Worm (Caenorhabditis elegans): ENCODE data around the gene F07A11.1.

Gene F07A11.1

DNA sequence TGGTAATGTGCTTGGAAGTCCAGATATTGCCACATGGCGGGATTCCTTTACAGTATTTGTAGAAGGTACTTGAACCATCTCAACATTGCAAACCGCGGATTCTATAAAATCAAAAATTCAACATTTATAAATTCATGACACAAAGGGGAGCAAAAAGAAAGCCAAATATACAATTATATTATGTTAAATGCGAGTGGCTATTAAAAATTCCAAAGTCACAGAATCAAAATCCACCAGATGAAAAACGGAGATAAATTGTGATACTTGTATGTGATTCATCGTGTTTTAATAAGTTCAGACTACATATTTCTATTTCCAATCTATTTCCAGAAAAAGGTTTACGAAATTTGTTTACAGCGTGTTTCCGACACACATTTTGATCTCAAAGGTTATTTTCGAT, 41.6 kb upstream of the F07A11.1 start, which contains the start of gene din-1:
Gene din-1, minus strand, starts transcription at position 101 of the 400 bp plus-strand sequence.
- TF ChIP-seq ZK546.5 (tag; optimal IDR thresholded peaks at IDR 0.05) (no peak), unc-62 (GFP tag; optimal IDR thresholded peaks at IDR 0.05) (no peak), sma-9 (GFP tag; optimal IDR thresholded peaks at IDR 0.05) (no peak), sma-9 (tag; optimal IDR thresholded peaks at IDR 0.05) (no peak)

DNA sequence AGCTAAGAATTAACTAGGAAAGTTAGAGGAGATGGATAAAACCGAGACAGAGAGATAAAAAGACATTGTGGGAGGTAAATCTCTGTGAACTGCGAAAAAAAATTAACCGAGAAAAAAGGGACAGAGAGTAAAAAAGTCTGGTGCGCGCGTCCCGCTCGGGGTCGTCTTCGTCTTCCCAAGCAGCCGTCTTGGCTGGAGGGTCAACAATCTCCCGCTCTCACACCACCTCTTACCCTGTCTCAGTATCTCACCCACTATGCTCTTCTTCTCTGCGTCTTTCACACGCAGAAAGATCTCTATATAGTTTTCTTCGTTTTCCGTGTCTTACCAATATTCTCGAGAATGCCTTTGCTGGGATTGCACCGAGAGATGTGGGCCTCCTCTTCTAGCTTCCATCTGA, 40.8 kb upstream of the F07A11.1 start:
- TF ChIP-seq nhr-25 (tag; optimal IDR thresholded peaks at IDR 0.05) (peak; percentile 47), C34F6.9 (tag; optimal IDR thresholded peaks at IDR 0.05) (peak; percentile 61), aly-2 (tag; optimal IDR thresholded peaks at IDR 0.05) (no peak), ceh-82 (tag; optimal IDR thresholded peaks at IDR 0.05) (no peak), nhr-21 (tag; optimal IDR thresholded peaks at IDR 0.05) (peak; percentile 43), nhr-129 (tag; optimal IDR thresholded peaks at IDR 0.05) (peak; percentile 80), ztf-1 (GFP tag; conservative IDR thresholded peaks at IDR 0.05) (no peak), gmeb-1 (tag; optimal IDR thresholded peaks at IDR 0.05) (no peak), mdl-1 (tag; optimal IDR thresholded peaks at IDR 0.05) (peak; percentile 5 to 27), blmp-1 (tag; optimal IDR thresholded peaks at IDR 0.05; ENCODE audit: insufficient read depth) (peak; percentile 44), alr-1 (tag; optimal IDR thresholded peaks at IDR 0.05) (no peak), sma-9 (GFP tag; optimal IDR thresholded peaks at IDR 0.05) (peak; percentile 77), sma-9 (tag; optimal IDR thresholded peaks at IDR 0.05) (no peak), fos-1 (tag; optimal IDR thresholded peaks at IDR 0.05) (peak; percentile 50), unc-55 (GFP tag; optimal IDR thresholded peaks at IDR 0.05) (peak; percentile 54), crh-2 (tag; optimal IDR thresholded peaks at IDR 0.05) (peak; percentile 38), egl-27 (tag; optimal IDR thresholded peaks at IDR 0.05) (peak; percentile 41), skn-1 (tag; optimal IDR thresholded peaks at IDR 0.05) (no peak), F13H6.1 (tag; optimal IDR thresholded peaks at IDR 0.05) (peak; percentile 67), sma-3 (GFP tag; optimal IDR thresholded peaks at IDR 0.05) (peak; percentile 15), lsy-2 (tag; optimal IDR thresholded peaks at IDR 0.05) (peak in 1 of 2 experiments; percentile 41), lin-13 (GFP tag; optimal IDR thresholded peaks at IDR 0.05) (peak; percentile 15)

ce11 chrII:11629957-11630356, 38.0 kb upstream of the F07A11.1 start:
- TF ChIP-seq ztf-11 (tag; optimal IDR thresholded peaks at IDR 0.05) (no peak), ztf-1 (GFP tag; conservative IDR thresholded peaks at IDR 0.05) (no peak), C34F6.9 (tag; optimal IDR thresholded peaks at IDR 0.05) (peak; percentile 11), F13H6.1 (tag; optimal IDR thresholded peaks at IDR 0.05) (peak; percentile 35), unc-55 (GFP tag; optimal IDR thresholded peaks at IDR 0.05) (peak; percentile 21), nhr-25 (tag; optimal IDR thresholded peaks at IDR 0.05) (no peak)

- TF ChIP-seq skn-1 (tag; optimal IDR thresholded peaks at IDR 0.05): no peak
These were observed 36.0 kb upstream of the F07A11.1 start for ce11 chrII:11627904-11628303.

ce11 chrII:11622605-11623004, 30.7 kb upstream of the F07A11.1 start:
- TF ChIP-seq ztf-4 (tag; optimal IDR thresholded peaks at IDR 0.05): no peak
- TF ChIP-seq sma-9 (GFP tag; optimal IDR thresholded peaks at IDR 0.05): no peak
- no peak for TF ChIP-seq sma-9 (tag; optimal IDR thresholded peaks at IDR 0.05)
- no peak for TF ChIP-seq lin-11 (tag; optimal IDR thresholded peaks at IDR 0.05)
- TF ChIP-seq nhr-21 (tag; optimal IDR thresholded peaks at IDR 0.05): no peak
- no peak for TF ChIP-seq nhr-6 (tag; optimal IDR thresholded peaks at IDR 0.05)
- TF ChIP-seq nhr-129 (tag; optimal IDR thresholded peaks at IDR 0.05): no peak
- no peak for TF ChIP-seq alr-1 (tag; optimal IDR thresholded peaks at IDR 0.05)
- TF ChIP-seq ceh-82 (tag; optimal IDR thresholded peaks at IDR 0.05): no peak
- no peak for TF ChIP-seq blmp-1 (tag; optimal IDR thresholded peaks at IDR 0.05; ENCODE audit: insufficient read depth)
- no peak for TF ChIP-seq fos-1 (tag; optimal IDR thresholded peaks at IDR 0.05)
- no peak for TF ChIP-seq skn-1 (tag; optimal IDR thresholded peaks at IDR 0.05)
- no peak for TF ChIP-seq lin-13 (GFP tag; optimal IDR thresholded peaks at IDR 0.05)
- TF ChIP-seq zag-1 (tag; optimal IDR thresholded peaks at IDR 0.05): no peak
- TF ChIP-seq peb-1 (tag; optimal IDR thresholded peaks at IDR 0.05): no peak
- TF ChIP-seq mdl-1 (tag; optimal IDR thresholded peaks at IDR 0.05): no peak
- TF ChIP-seq nhr-25 (tag; optimal IDR thresholded peaks at IDR 0.05): no peak
- TF ChIP-seq ceh-16 (tag; optimal IDR thresholded peaks at IDR 0.05): no peak
- no peak for TF ChIP-seq Y55F3AM.14 (GFP tag; optimal IDR thresholded peaks at IDR 0.05)

DNA sequence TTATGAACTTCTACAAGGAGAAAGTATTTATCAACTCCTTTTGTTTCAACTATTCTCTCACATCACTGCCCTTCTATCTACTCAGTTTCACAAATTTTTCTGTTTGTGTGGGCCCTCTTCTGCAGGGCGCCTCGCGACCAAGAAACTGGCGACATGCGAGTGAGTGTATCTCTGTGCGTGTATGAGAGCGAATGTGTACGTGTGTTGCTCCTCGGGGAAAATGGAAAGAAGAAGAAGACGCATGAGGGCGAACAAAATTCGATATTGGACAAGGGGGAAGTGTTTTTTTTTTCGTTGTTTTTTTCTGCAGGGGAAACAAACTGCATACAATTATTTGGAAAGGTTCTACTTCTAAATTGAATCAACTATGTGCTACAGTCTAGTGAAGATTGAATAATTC, 29.7 kb upstream of the F07A11.1 start:
- TF ChIP-seq zag-1 (tag; optimal IDR thresholded peaks at IDR 0.05) (peak; percentile 56), fos-1 (tag; optimal IDR thresholded peaks at IDR 0.05) (peak; percentile 12), C34F6.9 (tag; optimal IDR thresholded peaks at IDR 0.05) (peak; percentile 49), crh-2 (tag; optimal IDR thresholded peaks at IDR 0.05) (no peak), lsy-2 (tag; optimal IDR thresholded peaks at IDR 0.05) (peak in 1 of 2 experiments; percentile 29), egl-27 (tag; optimal IDR thresholded peaks at IDR 0.05) (no peak), unc-62 (GFP tag; optimal IDR thresholded peaks at IDR 0.05) (no peak)

All from whole organism, L2 larva.